Fruit fly (Drosophila melanogaster) ovary, adult (tissue): ENCODE results near the gene brwl.
A peak's percentile ranks its signal among the peaks of the same experiment; 100 is the strongest.

ENCODE experiments used
- CG17801 ChIP-seq: fragments of 200-800 bp; optimal IDR thresholded peaks from 2 replicates; lab custom pipeline; 2019; ENCODE audit warnings: missing biosample characterization, mild to moderate bottlenecking, missing genetic modification characterization, moderate library complexity; ENCODE audit not compliant: partially characterized antibody

Gene brwl

dm6 chr2L:9560045-9560587, 8.6 kb upstream of the brwl start:
- no peak for TF ChIP-seq CG17801

- no peak for TF ChIP-seq CG17801
Observed at dm6 chr2L:9562713-9563112, 6.0 kb upstream of the brwl start.

dm6 chr2L:9564527-9564926, 4.2 kb upstream of the brwl start:
- TF ChIP-seq CG17801, result no peak

- TF ChIP-seq CG17801, result no peak
Observed at dm6 chr2L:9565387-9565786, 3.3 kb upstream of the brwl start, which contains the start of gene CG46468. Gene CG46468, minus strand, starts transcription at chr2L:9565438.

- TF ChIP-seq CG17801, result no peak
Observed at dm6 chr2L:9566656-9567055, 2.0 kb upstream of the brwl start, which contains the start of gene jp. Gene jp, minus strand, starts transcription at chr2L:9566750.

- peak; percentile 93 for TF ChIP-seq CG17801
Observed at dm6 chr2L:9567398-9567856, 1.3 kb upstream of the brwl start.

dm6 chr2L:9569131-9569530, 441 bp downstream of the brwl start:
- no peak for TF ChIP-seq CG17801

dm6 chr2L:9569588-9570434, 1.1 kb downstream of the brwl start:
- peak; percentile 98 for TF ChIP-seq CG17801

dm6 chr2L:9570673-9571193, 2.0 kb downstream of the brwl start:
- peak; percentile 87 for TF ChIP-seq CG17801

- TF ChIP-seq CG17801, result peak; percentile 78
Observed at dm6 chr2L:9576269-9576933, 7.7 kb downstream of the brwl start, which contains the start of gene Mtpalpha. Gene Mtpalpha, minus strand, starts transcription at chr2L:9576769.

dm6 chr2L:9579538-9579937, 10.8 kb downstream of the brwl start, which contains the start of gene CG31709:
Gene CG31709, minus strand, starts transcription at chr2L:9579638.
- no peak for TF ChIP-seq CG17801

- TF ChIP-seq CG17801, result no peak
Observed at dm6 chr2L:9581582-9581981, 12.9 kb downstream of the brwl start, which contains the start of gene gcm. Gene gcm, minus strand, starts transcription at chr2L:9581745.

dm6 chr2L:9584098-9584703, 15.5 kb downstream of the brwl start:
- TF ChIP-seq CG17801, result no peak

dm6 chr2L:9585942-9586341, 17.3 kb downstream of the brwl start:
- TF ChIP-seq CG17801, result no peak

dm6 chr2L:9589176-9589575, 20.5 kb downstream of the brwl start, which contains the start of gene CG3841:
Gene CG3841, plus strand, starts transcription at chr2L:9589476.
- no peak for TF ChIP-seq CG17801

- TF ChIP-seq CG17801, result no peak
Observed at dm6 chr2L:9591146-9591545, 22.5 kb downstream of the brwl start.
